Worm (Caenorhabditis elegans) whole organism, midembryonic: Measurements from ENCODE around the gene slc-25A18.1.

ENCODE experiments used
- T22C8.4 ChIP-seq: fragments of 200-800 bp; sonication (Bioruptor generic); IDR thresholded peaks from 2 replicates; pipeline ENCODE4 v1.3.6; 2022; ENCODE audit warnings: missing genetic modification characterization, missing compliant biosample characterization
- cog-1 ChIP-seq: sonication (generic microtip); optimal IDR thresholded peaks from 2 replicates; lab custom pipeline; 2016; ENCODE audit warnings: missing genetic modification characterization, missing compliant biosample characterization
- klf-2 ChIP-seq: fragments of 200-800 bp; sonication (Bioruptor generic); conservative IDR thresholded peaks from 2 replicates; pipeline ENCODE4 v1.3.6; 2022; ENCODE audit warnings: missing genetic modification reagents, missing genetic modification characterization, missing compliant biosample characterization
- ref-1 ChIP-seq: fragments of 200-800 bp; sonication (Bioruptor generic); conservative IDR thresholded peaks from 2 replicates; pipeline ENCODE4 v1.3.6; 2022; ENCODE audit warnings: missing genetic modification reagents, missing genetic modification characterization, missing compliant biosample characterization
- ztf-29 ChIP-seq: fragments of 200-800 bp; sonication (Bioruptor generic); IDR thresholded peaks from 2 replicates; pipeline ENCODE4 v1.3.6; 2022; ENCODE audit warnings: missing genetic modification reagents, missing genetic modification characterization, missing compliant biosample characterization

DNA sequence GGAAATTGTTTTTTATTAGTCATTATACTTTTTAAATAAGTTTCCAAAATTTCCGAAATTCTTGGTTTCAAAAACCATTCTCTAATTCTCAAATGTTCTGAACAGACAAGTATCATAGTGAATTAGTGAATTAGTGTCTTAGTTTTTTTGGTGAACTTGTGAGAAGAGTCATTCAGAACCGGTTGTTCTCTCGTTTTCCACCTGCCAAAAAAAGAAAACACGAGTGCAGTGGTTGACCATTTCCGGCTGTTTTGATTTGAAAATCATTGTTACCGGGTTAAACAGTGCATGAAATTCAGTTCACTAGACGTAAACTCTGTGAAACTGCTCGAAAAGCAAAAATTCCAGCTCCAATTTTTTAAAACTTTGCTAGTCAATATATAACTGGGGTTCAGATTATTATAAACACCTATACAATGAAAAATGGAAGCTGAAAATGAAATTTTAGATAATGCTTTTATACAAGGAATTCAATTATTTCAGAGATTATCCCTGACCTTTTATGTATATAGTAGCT, 36.0 kb upstream of the slc-25A18.1 start:
- TF ChIP-seq T22C8.4, result no peak
- TF ChIP-seq klf-2 (GFP tag; lab: Robert Waterston, UW), result no peak
- no peak for TF ChIP-seq ztf-29 (GFP tag; lab: Robert Waterston, UW)
- no peak for TF ChIP-seq cog-1 (tag; lab: Kevin White, UChicago)
- no peak for TF ChIP-seq ref-1
